Worm (Caenorhabditis elegans): ENCODE measurements around the gene nhr-54.

Gene nhr-54

ce11 chrV:16499006-16499405 lies 6.7 kb downstream of the nhr-54 start, which contains the start of gene F36D3.1:
F36D3.1 (plus strand) TSS chrV:16499352.
- TF ChIP-seq snpc-4 (GFP tag; optimal IDR thresholded peaks at IDR 0.05) = no peak
- peak in 2 of 4 experiments; percentile 3 to 45 for TF ChIP-seq snpc-4 (tag; optimal IDR thresholded peaks at IDR 0.05)
- no peak for TF ChIP-seq F10E7.11 (tag; optimal IDR thresholded peaks at IDR 0.05)
- peak; percentile 21 for TF ChIP-seq dpl-1 (GFP tag; optimal IDR thresholded peaks at IDR 0.05)
- TF ChIP-seq attf-5 (GFP tag; optimal IDR thresholded peaks at IDR 0.05) = peak; percentile 21
- peak; percentile 35 for TF ChIP-seq lin-54 (GFP tag; optimal IDR thresholded peaks at IDR 0.05)
- TF ChIP-seq hmg-1.2 (GFP tag; IDR thresholded peaks at IDR 0.05) = peak; percentile 34; the same call in 1 of the 2 replicates
- no peak for TF ChIP-seq unc-130 (GFP tag; optimal IDR thresholded peaks at IDR 0.05)
- TF ChIP-seq efl-1 (GFP tag; optimal IDR thresholded peaks at IDR 0.05) = peak; percentile 38
- no peak for TF ChIP-seq F57A8.1 (GFP tag; optimal IDR thresholded peaks at IDR 0.05)
- TF ChIP-seq lin-35 (GFP tag; optimal IDR thresholded peaks at IDR 0.05) = peak in 1 of 3 experiments; percentile 79

- TF ChIP-seq sdz-38 (tag; optimal IDR thresholded peaks at IDR 0.05) (no peak), dpff-1 (tag; optimal IDR thresholded peaks at IDR 0.05) (no peak), egl-18 (GFP tag; IDR thresholded peaks at IDR 0.05) (no peak), efl-1 (GFP tag; optimal IDR thresholded peaks at IDR 0.05) (no peak), aptf-3 (GFP tag; IDR thresholded peaks at IDR 0.05) (no peak), T26A5.8 (tag; optimal IDR thresholded peaks at IDR 0.05) (no peak), madf-8 (GFP tag; conservative IDR thresholded peaks at IDR 0.05) (no peak), ceh-27 (GFP tag; optimal IDR thresholded peaks at IDR 0.05) (no peak), nfya-2 (GFP tag; IDR thresholded peaks at IDR 0.05) (no peak), ceh-79 (tag; optimal IDR thresholded peaks at IDR 0.05) (no peak), B0336.3 (GFP tag; IDR thresholded peaks at IDR 0.05) (no peak), lag-1 (GFP tag; IDR thresholded peaks at IDR 0.05) (no peak), zfh-2 (GFP tag; conservative IDR thresholded peaks at IDR 0.05) (no peak)
Measured at ce11 chrV:16497504-16497903, 8.2 kb downstream of the nhr-54 start, which contains the start of gene srh-136. srh-136 (minus strand) TSS chrV:16497596.

- TF ChIP-seq madf-3 (GFP tag; IDR thresholded peaks at IDR 0.05) (no peak), lin-35 (GFP tag; optimal IDR thresholded peaks at IDR 0.05) (no peak), snpc-1.3 (tag; optimal IDR thresholded peaks at IDR 0.05; ENCODE audit: insufficient read depth) (no peak), ceh-40 (GFP tag; IDR thresholded peaks at IDR 0.05) (no peak), nhr-80 (tag; optimal IDR thresholded peaks at IDR 0.05) (peak; percentile 49), lin-54 (GFP tag; optimal IDR thresholded peaks at IDR 0.05) (no peak)
Measured at ce11 chrV:16494359-16494758, 11.4 kb downstream of the nhr-54 start, which contains the start of gene comt-2. comt-2 (minus strand) TSS chrV:16494489.

ce11 chrV:16488172-16488571 lies 17.6 kb downstream of the nhr-54 start, which contains the start of gene sqst-4:
sqst-4 (plus strand) TSS chrV:16488472.
- TF ChIP-seq F57A8.1 (GFP tag; optimal IDR thresholded peaks at IDR 0.05) (no peak), Y95B8A.8 (GFP tag; IDR thresholded peaks at IDR 0.05) (no peak), ekl-4 (GFP tag; IDR thresholded peaks at IDR 0.05) (no peak), hsf-1 (GFP tag; IDR thresholded peaks at IDR 0.05) (no peak), mel-28 (tag; optimal IDR thresholded peaks at IDR 0.05; ENCODE audit: borderline replicate concordance) (no peak), cebp-2 (GFP tag; IDR thresholded peaks at IDR 0.05) (no peak), let-607 (tag; optimal IDR thresholded peaks at IDR 0.05) (no peak)

ce11 chrV:16487474-16487873 lies 18.3 kb downstream of the nhr-54 start, which contains the start of gene Y32B12A.5:
Y32B12A.5 (minus strand) TSS chrV:16487574.
- TF ChIP-seq attf-6 (GFP tag; IDR thresholded peaks at IDR 0.05) (no peak), him-1 (tag; optimal IDR thresholded peaks at IDR 0.05) (no peak), F55B11.4 (tag; optimal IDR thresholded peaks at IDR 0.05; ENCODE audit: borderline replicate concordance, insufficient read depth) (no peak), unc-62 (GFP tag; optimal IDR thresholded peaks at IDR 0.05) (no peak), nhr-90 (tag; optimal IDR thresholded peaks at IDR 0.05) (no peak), akir-1 (GFP tag; optimal IDR thresholded peaks at IDR 0.05) (no peak), somi-1 (GFP tag; optimal IDR thresholded peaks at IDR 0.05) (no peak), egl-18 (GFP tag; IDR thresholded peaks at IDR 0.05) (no peak)
